Fruit fly (Drosophila melanogaster) whole organism, embryonic: ENCODE data around the gene Ugt35A1.

Experiments
- Adf1 ChIP-seq: fragments of 200-800 bp; sonication (Bioruptor generic); IDR thresholded peaks from 2 replicates; pipeline ENCODE4 v1.3.6; 2022; ENCODE audit warnings: missing biosample characterization, missing genetic modification characterization
- Bdp1 ChIP-seq: fragments of 200-800 bp; sonication (Bioruptor generic); optimal IDR thresholded peaks from 3 replicates; lab custom pipeline; 2016; ENCODE audit warnings: missing biosample characterization, missing genetic modification characterization
- CG10565 ChIP-seq: fragments of 200-800 bp; sonication (Bioruptor generic); optimal IDR thresholded peaks from 3 replicates; lab custom pipeline; 2016; ENCODE audit warnings: missing biosample characterization, mild to moderate bottlenecking, missing genetic modification characterization
- CG11723 ChIP-seq: fragments of 200-800 bp; sonication (Bioruptor generic); optimal IDR thresholded peaks from 2 replicates; lab custom pipeline; 2017; ENCODE audit warnings: missing biosample characterization, mild to moderate bottlenecking, missing genetic modification characterization
- CG12299 ChIP-seq: fragments of 200-800 bp; sonication (Bioruptor generic); optimal IDR thresholded peaks from 2 replicates; lab custom pipeline; 2018; ENCODE audit warnings: missing biosample characterization, mild to moderate bottlenecking, missing genetic modification characterization
- CG13624 ChIP-seq: fragments of 200-800 bp; sonication (Bioruptor generic); optimal IDR thresholded peaks from 2 replicates; lab custom pipeline; 2016; ENCODE audit warnings: missing biosample characterization, missing genetic modification characterization
- CG14965 ChIP-seq: fragments of 200-800 bp; sonication (Bioruptor generic); optimal IDR thresholded peaks from 2 replicates; lab custom pipeline; 2016; ENCODE audit warnings: missing biosample characterization, missing genetic modification characterization, borderline replicate concordance
- CG15073 ChIP-seq: fragments of 200-800 bp; sonication (Bioruptor generic); optimal IDR thresholded peaks from 2 replicates; lab custom pipeline; 2016; ENCODE audit warnings: missing biosample characterization, missing genetic modification characterization
- CG15479 ChIP-seq: fragments of 200-800 bp; sonication (Bioruptor generic); optimal IDR thresholded peaks from 3 replicates; lab custom pipeline; 2019; ENCODE audit warnings: missing biosample characterization, mild to moderate bottlenecking, missing genetic modification characterization, moderate library complexity
- CG1602 ChIP-seq: fragments of 200-800 bp; sonication (Bioruptor generic); optimal IDR thresholded peaks from 3 replicates; lab custom pipeline; 2016; ENCODE audit warnings: missing biosample characterization, missing genetic modification characterization
- CG17385 ChIP-seq: fragments of 200-800 bp; sonication (Bioruptor generic); optimal IDR thresholded peaks from 3 replicates; lab custom pipeline; 2018; ENCODE audit warnings: missing biosample characterization, mild to moderate bottlenecking, missing genetic modification characterization
- CG18262 ChIP-seq: fragments of 200-800 bp; optimal IDR thresholded peaks from 3 replicates; lab custom pipeline; 2019; ENCODE audit warnings: missing biosample characterization, mild to moderate bottlenecking, missing genetic modification characterization, moderate library complexity
- CG18619 ChIP-seq: fragments of 200-800 bp; sonication (Bioruptor generic); optimal IDR thresholded peaks from 3 replicates; lab custom pipeline; 2017; ENCODE audit warnings: missing biosample characterization, mild to moderate bottlenecking, missing genetic modification characterization
- CG18764 ChIP-seq: fragments of 200-800 bp; sonication (Bioruptor generic); optimal IDR thresholded peaks from 3 replicates; lab custom pipeline; 2016; ENCODE audit warnings: missing biosample characterization, missing genetic modification characterization
- CG3163 ChIP-seq: fragments of 200-800 bp; sonication (Bioruptor generic); optimal IDR thresholded peaks from 3 replicates; lab custom pipeline; 2016; ENCODE audit warnings: missing biosample characterization, missing genetic modification characterization
- CG33557 ChIP-seq: fragments of 200-800 bp; sonication (Bioruptor generic); optimal IDR thresholded peaks from 2 replicates; lab custom pipeline; 2019; ENCODE audit warnings: missing biosample characterization, mild to moderate bottlenecking, missing genetic modification characterization, moderate library complexity
- CG34224 ChIP-seq: fragments of 200-800 bp; sonication (Bioruptor generic); IDR thresholded peaks from 3 replicates; pipeline ENCODE4 v1.3.6; 2022; ENCODE audit warnings: missing biosample characterization, missing genetic modification characterization; ENCODE audit not compliant: partially characterized antibody
- CG34376 ChIP-seq: fragments of 200-800 bp; sonication (Bioruptor generic); optimal IDR thresholded peaks from 2 replicates; lab custom pipeline; 2018; ENCODE audit warnings: missing biosample characterization, mild to moderate bottlenecking, missing genetic modification characterization
- CG3838 ChIP-seq: fragments of 200-800 bp; sonication (Bioruptor generic); optimal IDR thresholded peaks from 3 replicates; lab custom pipeline; 2016; ENCODE audit warnings: missing biosample characterization, missing genetic modification characterization
- CG43689 ChIP-seq: fragments of 200-800 bp; sonication (Bioruptor generic); IDR thresholded peaks from 2 replicates; pipeline ENCODE4 v1.3.6; 2022; ENCODE audit warnings: missing biosample characterization, missing genetic modification characterization
- CG6683 ChIP-seq: fragments of 200-800 bp; sonication (Bioruptor generic); optimal IDR thresholded peaks from 2 replicates; lab custom pipeline; 2017; ENCODE audit warnings: missing biosample characterization, mild to moderate bottlenecking, missing genetic modification characterization, missing genetic modification reagents
- CG7372 ChIP-seq: fragments of 200-800 bp; sonication (Bioruptor generic); IDR thresholded peaks from 2 replicates; pipeline ENCODE4 v1.3.6; 2022; ENCODE audit warnings: missing biosample characterization, missing genetic modification characterization
- Deaf1 ChIP-seq: fragments of 200-800 bp; optimal IDR thresholded peaks from 3 replicates; lab custom pipeline; 2019; ENCODE audit warnings: missing biosample characterization, mild to moderate bottlenecking, missing genetic modification characterization, moderate library complexity
- Dip3 ChIP-seq: fragments of 200-800 bp; sonication (Bioruptor generic); optimal IDR thresholded peaks from 3 replicates; lab custom pipeline; 2016; ENCODE audit warnings: missing biosample characterization, missing genetic modification characterization
- Dll ChIP-seq: fragments of 200-800 bp; sonication (Bioruptor generic); IDR thresholded peaks from 4 replicates; pipeline ENCODE4 v1.3.6; 2022; ENCODE audit warnings: missing biosample characterization, missing genetic modification characterization; ENCODE audit not compliant: partially characterized antibody
- Doc2 ChIP-seq: fragments of 200-800 bp; sonication (Bioruptor generic); IDR thresholded peaks from 2 replicates; pipeline ENCODE4 v1.3.6; 2022; ENCODE audit warnings: missing biosample characterization, missing genetic modification characterization
- Gug ChIP-seq: fragments of 200-800 bp; sonication (Bioruptor generic); IDR thresholded peaks from 4 replicates; pipeline ENCODE4 v1.3.6; 2022; ENCODE audit warnings: missing biosample characterization, missing genetic modification characterization
- HLH54F ChIP-seq: fragments of 200-800 bp; sonication (Bioruptor generic); optimal IDR thresholded peaks from 3 replicates; lab custom pipeline; 2016; ENCODE audit warnings: missing biosample characterization, missing genetic modification characterization
- Hr3 ChIP-seq: fragments of 200-800 bp; sonication (Bioruptor generic); optimal IDR thresholded peaks from 3 replicates; lab custom pipeline; 2016; ENCODE audit warnings: missing biosample characterization, missing genetic modification characterization
- Lim3 ChIP-seq: fragments of 200-800 bp; sonication (Bioruptor generic); IDR thresholded peaks from 2 replicates; pipeline ENCODE4 v1.3.6; 2022; ENCODE audit warnings: missing biosample characterization, missing genetic modification characterization
- MTF-1 ChIP-seq: fragments of 200-800 bp; sonication (Bioruptor generic); optimal IDR thresholded peaks from 2 replicates; lab custom pipeline; 2018; ENCODE audit warnings: missing biosample characterization, mild to moderate bottlenecking, missing genetic modification characterization, borderline replicate concordance
- Meics ChIP-seq: fragments of 200-800 bp; sonication (Bioruptor generic); optimal IDR thresholded peaks from 2 replicates; lab custom pipeline; 2017; ENCODE audit warnings: missing biosample characterization, mild to moderate bottlenecking, missing genetic modification characterization
- Ssrp ChIP-seq: fragments of 200-800 bp; sonication (Bioruptor generic); optimal IDR thresholded peaks from 2 replicates; lab custom pipeline; 2018; ENCODE audit warnings: missing biosample characterization, mild to moderate bottlenecking, missing genetic modification characterization, moderate library complexity
- Stat92E ChIP-seq, 3 experiments: fragments of >200 bp in 2 of 3; fragments of 200-800 bp in 1 of 3; sonication (Bioruptor generic) in 1 of 3; optimal IDR thresholded peaks; 2 replicates each; lab custom pipeline; 2017 to 2019; ENCODE audit warnings: missing biosample characterization in 3 of 3, missing genetic modification characterization in 3 of 3, mild to moderate bottlenecking in 1 of 3, moderate library complexity in 1 of 3
- Xbp1 ChIP-seq: fragments of 200-800 bp; sonication (Bioruptor generic); optimal IDR thresholded peaks from 3 replicates; lab custom pipeline; 2016; ENCODE audit warnings: missing biosample characterization, mild to moderate bottlenecking, missing genetic modification characterization
- abd-A ChIP-seq: fragments of 200-800 bp; sonication (Bioruptor generic); optimal IDR thresholded peaks from 3 replicates; lab custom pipeline; 2019; ENCODE audit warnings: missing biosample characterization, mild to moderate bottlenecking, missing genetic modification characterization, moderate library complexity
- bab2 ChIP-seq: fragments of 200-800 bp; sonication (Bioruptor generic); optimal IDR thresholded peaks from 2 replicates; lab custom pipeline; 2016; ENCODE audit warnings: missing biosample characterization, missing genetic modification characterization
- cas ChIP-seq: fragments of 200-800 bp; sonication (Bioruptor generic); IDR thresholded peaks from 2 replicates; pipeline ENCODE4 v1.3.6; 2022; ENCODE audit warnings: missing biosample characterization, missing genetic modification characterization
- dysf ChIP-seq: fragments of 200-800 bp; sonication (Bioruptor generic); IDR thresholded peaks from 3 replicates; pipeline ENCODE4 v1.3.6; 2022; ENCODE audit warnings: missing biosample characterization, missing genetic modification characterization
- esg ChIP-seq: fragments of 200-800 bp; sonication (Bioruptor generic); conservative IDR thresholded peaks from 2 replicates; pipeline ENCODE4 v1.3.6; 2022; ENCODE audit warnings: missing biosample characterization, missing genetic modification characterization
- fd96Cb ChIP-seq: fragments of 200-800 bp; sonication (Bioruptor generic); optimal IDR thresholded peaks from 2 replicates; lab custom pipeline; 2018; ENCODE audit warnings: missing biosample characterization, mild to moderate bottlenecking, missing genetic modification characterization, moderate library complexity
- gfzf ChIP-seq: fragments of 200-800 bp; sonication (Bioruptor generic); optimal IDR thresholded peaks from 2 replicates; lab custom pipeline; 2016; ENCODE audit warnings: missing biosample characterization, mild to moderate bottlenecking, missing genetic modification characterization, moderate library complexity
- h ChIP-seq: fragments of >200 bp; optimal IDR thresholded peaks from 2 replicates; lab custom pipeline; 2017
- ken ChIP-seq: fragments of 200-800 bp; sonication (Bioruptor generic); IDR thresholded peaks from 3 replicates; pipeline ENCODE4 v1.3.6; 2022; ENCODE audit warnings: missing biosample characterization, missing genetic modification characterization
- lmd ChIP-seq: fragments of 200-800 bp; sonication (Bioruptor generic); IDR thresholded peaks from 2 replicates; pipeline ENCODE4 v1.3.6; 2022; ENCODE audit warnings: missing biosample characterization, missing genetic modification characterization
- lola ChIP-seq, 3 experiments: fragments of >200 bp in 2 of 3; fragments of 200-800 bp in 1 of 3; sonication (Bioruptor generic) in 1 of 3; optimal IDR thresholded peaks; 2 replicates each; lab custom pipeline; 2017 to 2019; ENCODE audit warnings: missing biosample characterization in 3 of 3, missing genetic modification characterization in 3 of 3, mild to moderate bottlenecking in 1 of 3, moderate library complexity in 1 of 3
- otp ChIP-seq: fragments of 200-800 bp; sonication (Bioruptor generic); IDR thresholded peaks from 3 replicates; pipeline ENCODE4, ENCODE4 v1.3.6; 2022; ENCODE audit warnings: missing biosample characterization, missing genetic modification characterization
- pb ChIP-seq: fragments of 200-800 bp; sonication (Bioruptor generic); optimal IDR thresholded peaks from 3 replicates; lab custom pipeline; 2016; ENCODE audit warnings: missing biosample characterization, missing genetic modification characterization
- ro ChIP-seq: fragments of 200-800 bp; sonication (Bioruptor generic); IDR thresholded peaks from 2 replicates; pipeline ENCODE4 v1.3.6; 2022; ENCODE audit warnings: missing biosample characterization, missing genetic modification characterization
- slp2 ChIP-seq: fragments of 200-800 bp; sonication (Bioruptor generic); optimal IDR thresholded peaks from 2 replicates; lab custom pipeline; 2016; ENCODE audit warnings: missing biosample characterization, missing genetic modification characterization
- ttk ChIP-seq: fragments of 200-800 bp; sonication (Bioruptor generic); IDR thresholded peaks from 2 replicates; pipeline ENCODE4 v2.1.2; 2022; ENCODE audit warnings: missing biosample characterization, missing genetic modification characterization

Gene Ugt35A1

DNA sequence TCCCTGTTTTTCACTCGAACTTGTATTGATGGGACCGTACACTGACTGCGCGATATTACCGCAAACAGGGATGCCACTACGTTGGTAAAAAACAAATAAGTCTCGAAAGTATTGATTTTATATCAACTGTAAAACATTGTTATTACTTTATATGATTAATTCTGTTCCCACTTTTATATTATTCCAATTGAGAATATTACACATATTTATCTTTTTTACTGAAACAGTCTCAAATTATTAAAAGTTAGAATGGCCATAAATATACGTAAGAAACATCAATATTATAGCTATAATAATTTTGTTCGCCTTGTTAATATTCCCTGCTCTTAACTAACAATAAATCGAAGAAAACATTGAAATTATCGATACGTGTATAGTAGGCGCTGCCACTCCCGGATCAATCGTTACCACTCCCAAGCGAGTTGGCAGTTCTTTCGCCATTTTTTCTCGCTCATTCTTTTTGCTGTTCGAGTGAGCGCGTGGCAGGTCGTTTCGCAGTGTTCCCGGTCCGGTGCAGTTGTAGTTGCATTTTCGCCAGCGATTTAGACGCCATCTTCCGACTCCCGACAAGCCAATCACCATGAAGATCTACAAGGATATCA is 37.4 kb upstream of the Ugt35A1 start, which contains the start of the genes SdhC and Tctp (continued):
- TF ChIP-seq ttk (GFP tag; lab: Robert Waterston, UW), result no peak
- TF ChIP-seq CG34224, result peak; percentile 32; the same call in 1 of the 3 replicates
- TF ChIP-seq Xbp1 (GFP tag; lab: Kevin White, UChicago), result peak; percentile 61
- no peak for TF ChIP-seq ro (GFP tag; lab: Robert Waterston, UW)
- no peak for TF ChIP-seq h (lab: Kevin White, UChicago)
- peak; percentile 43 for TF ChIP-seq CG13624 (GFP tag; lab: Kevin White, UChicago)
- TF ChIP-seq abd-A (tag; lab: Kevin White, UChicago), result no peak
- TF ChIP-seq CG15073 (GFP tag; lab: Kevin White, UChicago), result no peak
- no peak for TF ChIP-seq Lim3 (GFP tag; lab: Robert Waterston, UW)
- no peak for TF ChIP-seq CG14965 (GFP tag; lab: Kevin White, UChicago)
- no peak for TF ChIP-seq CG15479
- TF ChIP-seq gfzf (GFP tag; lab: Kevin White, UChicago), result peak; percentile 75
- no peak for TF ChIP-seq CG10565 (GFP tag; lab: Kevin White, UChicago)
- TF ChIP-seq slp2, result no peak
- TF ChIP-seq Deaf1 (tag; lab: Kevin White, UChicago), result no peak
- TF ChIP-seq Adf1 (GFP tag; lab: Robert Waterston, UW), result no peak
- TF ChIP-seq CG7372 (GFP tag; lab: Robert Waterston, UW), result no peak
- TF ChIP-seq lola (GFP tag; optimal IDR thresholded peaks at IDR 0.05; lab: Kevin White, UChicago), result peak in 1 of 3 experiments; percentile 59
- TF ChIP-seq bab2, result peak; percentile 18
- TF ChIP-seq CG18262 (tag; lab: Kevin White, UChicago), result peak; percentile 62
- peak; percentile 7 for TF ChIP-seq Dip3 (GFP tag; lab: Kevin White, UChicago)
- TF ChIP-seq Stat92E (GFP tag; optimal IDR thresholded peaks at IDR 0.05; lab: Kevin White, UChicago), result no peak
- no peak for TF ChIP-seq CG3163 (GFP tag; lab: Kevin White, UChicago)
- TF ChIP-seq HLH54F (GFP tag; lab: Kevin White, UChicago), result peak; percentile 39
- TF ChIP-seq CG11723 (GFP tag; lab: Kevin White, UChicago), result no peak
- TF ChIP-seq dysf (GFP tag; lab: Robert Waterston, UW), result no peak
- peak; percentile 61; the same call in 3 of the 4 replicates for TF ChIP-seq Dll (GFP tag; lab: Robert Waterston, UW)
- no peak for TF ChIP-seq esg (GFP tag; lab: Robert Waterston, UW)
- TF ChIP-seq Bdp1 (GFP tag; lab: Kevin White, UChicago), result no peak
- TF ChIP-seq CG34376 (GFP tag; lab: Kevin White, UChicago), result peak; percentile 54
- peak; percentile 62 for TF ChIP-seq Meics (GFP tag; lab: Kevin White, UChicago)
- peak; percentile 0 for TF ChIP-seq CG1602 (GFP tag; lab: Kevin White, UChicago)
- no peak for TF ChIP-seq fd96Cb (tag; lab: Kevin White, UChicago)
- no peak for TF ChIP-seq Doc2 (GFP tag; lab: Robert Waterston, UW)
- TF ChIP-seq CG12299 (tag; lab: Kevin White, UChicago), result peak; percentile 46
- TF ChIP-seq CG17385, result peak; percentile 34
- TF ChIP-seq cas (GFP tag; lab: Robert Waterston, UW), result no peak
- TF ChIP-seq otp, result no peak
- TF ChIP-seq Gug (GFP tag; lab: Robert Waterston, UW), result no peak; the same call in 3 of the 4 replicates
- no peak for TF ChIP-seq ken (GFP tag; lab: Robert Waterston, UW)
- peak; percentile 2 for TF ChIP-seq CG18764 (GFP tag; lab: Kevin White, UChicago)
- peak; percentile 41 for TF ChIP-seq Hr3 (GFP tag; lab: Kevin White, UChicago)
- no peak for TF ChIP-seq CG33557
- no peak for TF ChIP-seq MTF-1 (GFP tag; lab: Kevin White, UChicago)
- no peak for TF ChIP-seq CG43689 (GFP tag; lab: Robert Waterston, UW)
- no peak for TF ChIP-seq Ssrp (tag; lab: Kevin White, UChicago)
- peak; percentile 18 for TF ChIP-seq pb (GFP tag; lab: Kevin White, UChicago)
- TF ChIP-seq CG18619 (GFP tag; lab: Kevin White, UChicago), result peak; percentile 20
- TF ChIP-seq CG3838, result no peak
- no peak for TF ChIP-seq lmd (GFP tag; lab: Robert Waterston, UW)
- no peak for TF ChIP-seq CG6683 (GFP tag; lab: Kevin White, UChicago)
